Worm (Caenorhabditis elegans): ENCODE results near the gene apy-1.

apy-1 gene

ce11 chrX:7578308-7578707, 8.8 kb upstream of the apy-1 start (continued):
- TF ChIP-seq mdt-29 (GFP tag; IDR thresholded peaks at IDR 0.05) (peak; percentile 73), egl-27 (tag; optimal IDR thresholded peaks at IDR 0.05) (no peak), mep-1 (tag; optimal IDR thresholded peaks at IDR 0.05) (peak; percentile 32), nhr-48 (tag; optimal IDR thresholded peaks at IDR 0.05) (no peak), D1046.2 (GFP tag; IDR thresholded peaks at IDR 0.05) (no peak), ces-1 (GFP tag; optimal IDR thresholded peaks at IDR 0.05) (no peak), mdl-1 (tag; optimal IDR thresholded peaks at IDR 0.05) (peak in 1 of 2 experiments; percentile 83), lin-38 (GFP tag; IDR thresholded peaks at IDR 0.05) (no peak), aha-1 (tag) (peak; percentile 94), snpc-4 (tag; optimal IDR thresholded peaks at IDR 0.05) (no peak), arid-1 (GFP tag; conservative IDR thresholded peaks at IDR 0.05) (no peak), fkh-10 (GFP tag; optimal IDR thresholded peaks at IDR 0.05) (no peak), tra-1 (GFP tag; IDR thresholded peaks at IDR 0.05) (peak; percentile 81), nhr-102 (tag; optimal IDR thresholded peaks at IDR 0.05) (no peak), pqm-1 (tag; optimal IDR thresholded peaks at IDR 0.05) (peak; percentile 88), dve-1 (tag; optimal IDR thresholded peaks at IDR 0.05; ENCODE audit: insufficient read depth) (peak; percentile 45), hlh-11 (tag; optimal IDR thresholded peaks at IDR 0.05) (peak; percentile 75), hmg-1.1 (GFP tag; IDR thresholded peaks at IDR 0.05) (0 out of 2 replicates have a peak, but pooled peaks have one; percentile 12), spr-3 (GFP tag; optimal IDR thresholded peaks at IDR 0.05) (no peak), nhr-111 (GFP tag; optimal IDR thresholded peaks at IDR 0.05) (no peak), lin-29 (GFP tag; IDR thresholded peaks at IDR 0.05) (no peak), Y48G9A.11 (GFP tag; IDR thresholded peaks at IDR 0.05) (no peak)

DNA sequence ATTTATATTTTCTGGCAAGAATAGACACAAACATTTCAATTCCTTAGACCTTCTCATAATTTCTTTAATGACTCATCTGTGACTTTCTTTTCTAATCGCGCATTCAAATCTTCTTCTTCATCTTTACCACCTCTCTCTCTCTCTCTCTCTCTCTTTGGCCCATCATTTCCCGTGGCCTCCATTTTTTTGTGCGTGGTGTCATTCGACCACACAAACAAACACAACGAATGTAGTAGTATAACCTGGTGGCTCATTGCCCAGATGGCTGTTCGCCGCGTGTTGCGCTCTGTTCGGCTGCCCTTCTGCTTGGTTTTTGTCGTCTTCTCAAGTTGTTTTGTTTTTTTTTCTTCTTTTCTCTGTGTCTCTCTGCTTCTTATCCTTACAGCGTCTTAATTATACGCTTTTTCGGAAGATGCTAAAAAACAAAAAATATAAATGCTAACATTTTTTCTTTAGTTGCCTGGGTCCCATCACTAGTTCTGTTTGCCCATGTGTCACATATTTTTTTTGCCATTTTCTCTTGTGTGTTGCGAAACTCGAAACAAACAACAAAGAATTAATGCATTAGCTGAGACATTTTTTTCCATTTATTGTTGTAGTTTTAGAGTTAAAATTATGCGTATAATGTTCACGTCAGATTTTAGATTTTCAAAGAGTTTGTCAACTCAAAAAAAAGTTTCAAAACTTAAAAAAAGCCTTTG, 8.1 kb upstream of the apy-1 start:
- TF ChIP-seq lir-3 (tag; optimal IDR thresholded peaks at IDR 0.05) (no peak), duxl-1 (tag; optimal IDR thresholded peaks at IDR 0.05; ENCODE audit: poor library complexity) (no peak), mdl-1 (tag; optimal IDR thresholded peaks at IDR 0.05) (peak in 1 of 2 experiments; percentile 46), ztf-7 (tag; optimal IDR thresholded peaks at IDR 0.05) (peak; percentile 13), nhr-42 (GFP tag; IDR thresholded peaks at IDR 0.05) (no peak), dmd-6 (GFP tag; IDR thresholded peaks at IDR 0.05) (0 out of 2 replicates have a peak, but pooled peaks have one; percentile 22), hmg-1.1 (GFP tag; IDR thresholded peaks at IDR 0.05) (no peak), ama-1 (optimal IDR thresholded peaks at IDR 0.05) (no peak), nhr-6 (tag; optimal IDR thresholded peaks at IDR 0.05) (peak; percentile 35), zfp-3 (GFP tag; conservative IDR thresholded peaks at IDR 0.05) (no peak), daf-16 (GFP tag; optimal IDR thresholded peaks at IDR 0.05) (peak in 1 of 2 experiments; percentile 19), daf-16 (tag; optimal IDR thresholded peaks at IDR 0.05) (no peak), pqm-1 (tag; optimal IDR thresholded peaks at IDR 0.05) (no peak), R02D3.7 (tag; optimal IDR thresholded peaks at IDR 0.05) (no peak), mep-1 (tag; optimal IDR thresholded peaks at IDR 0.05) (peak; percentile 68), daf-12 (tag; optimal IDR thresholded peaks at IDR 0.05) (no peak), nhr-237 (tag; optimal IDR thresholded peaks at IDR 0.05) (no peak), ces-1 (GFP tag; optimal IDR thresholded peaks at IDR 0.05) (no peak), nhr-28 (tag; optimal IDR thresholded peaks at IDR 0.05) (peak; percentile 48), hlh-11 (tag; optimal IDR thresholded peaks at IDR 0.05) (peak; percentile 58), attf-4 (tag; optimal IDR thresholded peaks at IDR 0.05) (no peak), Y48G9A.11 (GFP tag; IDR thresholded peaks at IDR 0.05) (no peak), zfp-2 (tag; optimal IDR thresholded peaks at IDR 0.05) (no peak), unc-62 (GFP tag; optimal IDR thresholded peaks at IDR 0.05 in 1 of 2) (peak in 1 of 2 experiments; percentile 28), unc-62 (tag; optimal IDR thresholded peaks at IDR 0.05) (no peak), zip-2 (tag; optimal IDR thresholded peaks at IDR 0.05) (no peak), dve-1 (tag; optimal IDR thresholded peaks at IDR 0.05; ENCODE audit: insufficient read depth) (no peak), hlh-30 (tag; optimal IDR thresholded peaks at IDR 0.05; ENCODE audit: insufficient read depth) (peak; percentile 38)

Data from whole organism, L4 larva.